Worm (Caenorhabditis elegans): Measurements from ENCODE around the gene Y38H8A.4.

Gene Y38H8A.4

ce11 chrIV:13505144-13505543 lies 33.0 kb upstream of the Y38H8A.4 start, which contains the start of gene seld-1:
Gene seld-1 (plus strand): TSS chrIV:13505444.
- TF ChIP-seq nhr-77 (tag; optimal IDR thresholded peaks at IDR 0.05) (no peak), unc-62 (GFP tag; optimal IDR thresholded peaks at IDR 0.05) (no peak), lin-15B (tag; optimal IDR thresholded peaks at IDR 0.05) (no peak), elt-1 (tag; optimal IDR thresholded peaks at IDR 0.05) (no peak), nhr-76 (tag; optimal IDR thresholded peaks at IDR 0.05) (no peak), lsy-12 (tag; optimal IDR thresholded peaks at IDR 0.05) (no peak), ama-1 (optimal IDR thresholded peaks at IDR 0.05) (no peak), snpc-4 (tag; optimal IDR thresholded peaks at IDR 0.05) (no peak), pqm-1 (tag; optimal IDR thresholded peaks at IDR 0.05) (no peak), nhr-237 (tag; optimal IDR thresholded peaks at IDR 0.05) (no peak), daf-12 (tag; optimal IDR thresholded peaks at IDR 0.05) (no peak), egl-5 (tag; optimal IDR thresholded peaks at IDR 0.05) (no peak), nhr-43 (tag; optimal IDR thresholded peaks at IDR 0.05; ENCODE audit: poor library complexity, severe bottlenecking) (no peak), mml-1 (tag; optimal IDR thresholded peaks at IDR 0.05) (no peak), mdl-1 (tag; optimal IDR thresholded peaks at IDR 0.05) (no peak), jun-1 (tag; optimal IDR thresholded peaks at IDR 0.05) (no peak)

ce11 chrIV:13502806-13503363 lies 30.7 kb upstream of the Y38H8A.4 start, which contains the start of gene tbc-9:
Gene tbc-9 (minus strand): TSS chrIV:13502856.
- TF ChIP-seq ztf-4 (tag; optimal IDR thresholded peaks at IDR 0.05) (no peak), egl-5 (tag; optimal IDR thresholded peaks at IDR 0.05) (no peak), nhr-76 (tag; optimal IDR thresholded peaks at IDR 0.05) (no peak), ceh-9 (tag; optimal IDR thresholded peaks at IDR 0.05) (no peak), hmg-11 (tag; optimal IDR thresholded peaks at IDR 0.05) (peak; percentile 9), sea-2 (GFP tag; optimal IDR thresholded peaks at IDR 0.05) (no peak), mml-1 (tag; optimal IDR thresholded peaks at IDR 0.05) (no peak), fos-1 (tag; optimal IDR thresholded peaks at IDR 0.05) (no peak), lin-15B (tag; optimal IDR thresholded peaks at IDR 0.05) (peak; percentile 6), ceh-16 (tag; optimal IDR thresholded peaks at IDR 0.05) (no peak), nhr-25 (tag; optimal IDR thresholded peaks at IDR 0.05) (no peak), zag-1 (tag; optimal IDR thresholded peaks at IDR 0.05) (no peak), nhr-67 (tag; optimal IDR thresholded peaks at IDR 0.05) (no peak), elt-1 (tag; optimal IDR thresholded peaks at IDR 0.05) (no peak), R02D3.7 (tag; optimal IDR thresholded peaks at IDR 0.05) (no peak), ztf-11 (tag; optimal IDR thresholded peaks at IDR 0.05) (no peak), ceh-28 (tag; optimal IDR thresholded peaks at IDR 0.05) (peak; percentile 30), nhr-28 (tag; optimal IDR thresholded peaks at IDR 0.05) (no peak), nfya-1 (tag; optimal IDR thresholded peaks at IDR 0.05; ENCODE audit: insufficient read depth) (no peak), ama-1 (optimal IDR thresholded peaks at IDR 0.05) (no peak), pqm-1 (tag; optimal IDR thresholded peaks at IDR 0.05) (no peak), lsy-12 (tag; optimal IDR thresholded peaks at IDR 0.05) (no peak), fkh-10 (GFP tag; optimal IDR thresholded peaks at IDR 0.05) (no peak), pha-4 (tag; optimal IDR thresholded peaks at IDR 0.05) (peak; percentile 60), skn-1 (tag; optimal IDR thresholded peaks at IDR 0.05) (no peak), ceh-82 (tag; optimal IDR thresholded peaks at IDR 0.05) (no peak), elt-2 (tag; optimal IDR thresholded peaks at IDR 0.05) (peak; percentile 6), nhr-77 (tag; optimal IDR thresholded peaks at IDR 0.05) (no peak), nhr-12 (tag; optimal IDR thresholded peaks at IDR 0.05) (no peak), lin-39 (tag; optimal IDR thresholded peaks at IDR 0.05) (no peak), mdl-1 (tag; optimal IDR thresholded peaks at IDR 0.05) (no peak), tbx-2 (tag; optimal IDR thresholded peaks at IDR 0.05) (no peak), nhr-43 (tag; optimal IDR thresholded peaks at IDR 0.05; ENCODE audit: poor library complexity, severe bottlenecking) (no peak), daf-12 (tag; optimal IDR thresholded peaks at IDR 0.05) (no peak), nhr-237 (tag; optimal IDR thresholded peaks at IDR 0.05) (no peak), fkh-2 (tag; optimal IDR thresholded peaks at IDR 0.05) (no peak), eor-1 (tag; optimal IDR thresholded peaks at IDR 0.05) (no peak)

ce11 chrIV:13493719-13494118 lies 21.5 kb upstream of the Y38H8A.4 start:
- no peak for TF ChIP-seq nhr-12 (tag; optimal IDR thresholded peaks at IDR 0.05)

All from whole organism, L3 larva.